Worm (Caenorhabditis elegans) whole organism, L3 larva: ENCODE measurements around the gene srx-136.

ENCODE experiments used
- ama-1 ChIP-seq: fragments of 150-350 bp; optimal IDR thresholded peaks from 2 replicates; lab custom pipeline; 2018
- ceh-9 ChIP-seq: sonication (generic microtip); optimal IDR thresholded peaks from 2 replicates; lab custom pipeline; 2018; ENCODE audit warnings: missing biosample characterization, missing genetic modification characterization
- nhr-77 ChIP-seq: fragments of 150-350 bp; optimal IDR thresholded peaks from 2 replicates; lab custom pipeline; 2014; ENCODE audit warnings: missing biosample characterization, missing genetic modification characterization

DNA sequence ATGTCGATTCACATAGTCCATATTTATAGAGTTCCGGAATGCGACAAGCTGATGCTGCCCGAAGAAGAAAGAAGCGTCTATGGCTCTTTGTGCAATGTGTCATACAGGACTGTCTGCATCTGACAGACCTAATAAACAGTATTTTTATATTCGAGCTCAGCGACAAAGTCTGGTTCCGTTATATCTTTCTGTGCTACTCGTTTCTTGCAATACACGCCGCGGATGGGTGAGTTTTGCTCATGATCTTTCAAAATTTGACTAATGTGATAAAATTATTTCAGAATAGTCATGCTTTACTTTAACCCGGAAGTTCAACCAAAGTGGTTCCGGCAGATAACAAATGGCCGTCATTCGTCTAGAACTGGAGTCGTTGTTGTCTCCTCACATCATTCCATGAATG, 6.5 kb downstream of the srx-136 start:
- TF ChIP-seq ceh-9 (tag; lab: Kevin White, UChicago) (no peak), ama-1 (lab: Kevin White, UChicago) (no peak), nhr-77 (no peak)
